Worm (Caenorhabditis elegans) whole organism, L1 larva: ENCODE measurements around the gene mppb-1.

ENCODE experiments used
- C04F5.9 ChIP-seq: sonication (generic microtip); optimal IDR thresholded peaks from 2 replicates; lab custom pipeline; 2016; ENCODE audit warnings: missing genetic modification characterization, missing compliant biosample characterization
- C16A3.4 ChIP-seq: fragments of 150-350 bp; optimal IDR thresholded peaks from 2 replicates; lab custom pipeline; 2014; ENCODE audit warnings: missing biosample characterization, missing genetic modification characterization
- C34B4.2 ChIP-seq: sonication (generic microtip); optimal IDR thresholded peaks from 2 replicates; lab custom pipeline; 2017; ENCODE audit warnings: mild to moderate bottlenecking, missing genetic modification characterization, missing compliant biosample characterization
- Y116A8C.19 ChIP-seq: sonication (generic microtip); optimal IDR thresholded peaks from 2 replicates; lab custom pipeline; 2016; ENCODE audit warnings: missing compliant biosample characterization, missing genetic modification characterization, borderline replicate concordance
- aha-1 ChIP-seq: fragments of 150-350 bp; optimal IDR thresholded peaks from 2 replicates; lab custom pipeline; 2014; ENCODE audit warnings: missing biosample characterization, missing genetic modification characterization
- blmp-1 ChIP-seq: fragments of 150-350 bp; optimal IDR thresholded peaks from 2 replicates; lab custom pipeline; 2014; ENCODE audit warnings: missing biosample characterization, missing genetic modification characterization
- ceh-82 ChIP-seq, 3 experiments: fragments of 150-350 bp in 1 of 3; sonication (generic microtip) in 2 of 3; optimal IDR thresholded peaks; 2 replicates each; lab custom pipeline; 2014 to 2017; ENCODE audit warnings: missing biosample characterization in 3 of 3, missing genetic modification characterization in 3 of 3
- ceh-88 ChIP-seq: fragments of 200-800 bp; sonication (Bioruptor generic); IDR thresholded peaks from 2 replicates; pipeline ENCODE4 v1.3.6; 2022; ENCODE audit warnings: missing genetic modification characterization, missing compliant biosample characterization
- ceh-90 ChIP-seq: sonication (generic microtip); optimal IDR thresholded peaks from 2 replicates; lab custom pipeline; 2016; ENCODE audit warnings: missing genetic modification characterization, missing compliant biosample characterization
- efl-1 ChIP-seq, 4 experiments: fragments of 150-350 bp; optimal IDR thresholded peaks in 3 of 4; peaks in 1 of 4; 1 replicate in 1 of 4; 2 replicates in 3 of 4; lab custom pipeline; 2014; ENCODE audit warnings: missing biosample characterization in 2 of 4, missing genetic modification characterization in 2 of 4, missing genetic modification reagents in 2 of 4
- egl-27 ChIP-seq, 2 experiments: fragments of 150-350 bp in 1 of 2; sonication (generic microtip); optimal IDR thresholded peaks; 3 replicates each; lab custom pipeline; 2017 to 2018; ENCODE audit warnings: missing biosample characterization in 2 of 2, missing genetic modification characterization in 2 of 2, missing genetic modification reagents in 2 of 2
- fkh-10 ChIP-seq: sonication (generic microtip); optimal IDR thresholded peaks from 2 replicates; lab custom pipeline; 2017; ENCODE audit warnings: missing biosample characterization, missing genetic modification reagents, missing genetic modification characterization
- fkh-4 ChIP-seq: sonication (generic microtip); optimal IDR thresholded peaks from 2 replicates; lab custom pipeline; 2016; ENCODE audit warnings: missing compliant biosample characterization, missing genetic modification characterization, borderline replicate concordance
- fos-1 ChIP-seq: fragments of 150-350 bp; optimal IDR thresholded peaks from 2 replicates; lab custom pipeline; 2014; ENCODE audit warnings: missing biosample characterization, missing genetic modification characterization
- grh-1 ChIP-seq: fragments of 200-800 bp; sonication (Bioruptor generic); IDR thresholded peaks from 2 replicates; pipeline ENCODE4 v1.3.6; 2022; ENCODE audit warnings: missing genetic modification reagents, missing genetic modification characterization, missing compliant biosample characterization
- hlh-4 ChIP-seq: sonication (generic microtip); optimal IDR thresholded peaks from 2 replicates; lab custom pipeline; 2016; ENCODE audit warnings: mild to moderate bottlenecking, missing genetic modification characterization, missing compliant biosample characterization
- hpl-2 ChIP-seq: fragments of 150-350 bp; optimal IDR thresholded peaks from 2 replicates; lab custom pipeline; 2014; ENCODE audit warnings: missing biosample characterization, missing genetic modification reagents, missing genetic modification characterization
- lin-14 ChIP-seq: fragments of 200-800 bp; sonication (Bioruptor generic); optimal IDR thresholded peaks from 2 replicates; lab custom pipeline; 2018; ENCODE audit warnings: mild to moderate bottlenecking, missing genetic modification characterization, moderate library complexity, missing compliant biosample characterization
- lsy-2 ChIP-seq, 2 experiments: fragments of 150-350 bp; optimal IDR thresholded peaks; 2 replicates each; lab custom pipeline; 2014; ENCODE audit warnings: missing biosample characterization in 2 of 2, missing genetic modification characterization in 2 of 2
- mdl-1 ChIP-seq, 2 experiments: fragments of 150-350 bp; optimal IDR thresholded peaks; 2 replicates each; lab custom pipeline; 2014 to 2017; ENCODE audit warnings: missing biosample characterization in 2 of 2, missing genetic modification characterization in 2 of 2, inconsistent platforms in 1 of 2
- mep-1 ChIP-seq: fragments of 150-350 bp; optimal IDR thresholded peaks from 2 replicates; lab custom pipeline; 2014; ENCODE audit warnings: missing biosample characterization, missing genetic modification characterization
- nhr-11 ChIP-seq: fragments of 150-350 bp; optimal IDR thresholded peaks from 2 replicates; lab custom pipeline; 2014; ENCODE audit warnings: missing biosample characterization, missing genetic modification characterization
- nhr-12 ChIP-seq: sonication (generic microtip); optimal IDR thresholded peaks from 2 replicates; lab custom pipeline; 2017; ENCODE audit warnings: missing biosample characterization, missing genetic modification characterization
- nhr-20 ChIP-seq: sonication (generic microtip); optimal IDR thresholded peaks from 2 replicates; lab custom pipeline; 2016; ENCODE audit warnings: mild to moderate bottlenecking, missing genetic modification characterization, missing compliant biosample characterization
- nhr-71 ChIP-seq: sonication (generic microtip); optimal IDR thresholded peaks from 2 replicates; lab custom pipeline; 2016; ENCODE audit warnings: mild to moderate bottlenecking, missing genetic modification characterization, moderate library complexity, missing compliant biosample characterization
- nhr-77 ChIP-seq: fragments of 150-350 bp; optimal IDR thresholded peaks from 2 replicates; lab custom pipeline; 2014; ENCODE audit warnings: missing biosample characterization, missing genetic modification characterization
- nhr-90 ChIP-seq: sonication (generic microtip); optimal IDR thresholded peaks from 2 replicates; lab custom pipeline; 2016; ENCODE audit warnings: mild to moderate bottlenecking, missing genetic modification characterization, missing compliant biosample characterization; ENCODE audit not compliant: poor library complexity
- pax-3 ChIP-seq: fragments of 200-800 bp; sonication (Bioruptor generic); optimal IDR thresholded peaks from 2 replicates; lab custom pipeline; 2018; ENCODE audit warnings: mild to moderate bottlenecking, missing genetic modification characterization, moderate library complexity, missing compliant biosample characterization
- pqm-1 ChIP-seq: sonication (generic microtip); optimal IDR thresholded peaks from 3 replicates; lab custom pipeline; 2017; ENCODE audit warnings: missing biosample characterization, missing genetic modification characterization
- rnt-1 ChIP-seq: sonication (generic microtip); optimal IDR thresholded peaks from 2 replicates; lab custom pipeline; 2016; ENCODE audit warnings: mild to moderate bottlenecking, missing genetic modification characterization, moderate library complexity, missing compliant biosample characterization
- skn-1 ChIP-seq: fragments of 150-350 bp; optimal IDR thresholded peaks from 2 replicates; lab custom pipeline; 2014; ENCODE audit warnings: missing biosample characterization, missing genetic modification characterization
- snpc-4 ChIP-seq: fragments of 150-350 bp; optimal IDR thresholded peaks from 2 replicates; lab custom pipeline; 2014; ENCODE audit warnings: missing biosample characterization, missing genetic modification characterization
- sup-37 ChIP-seq: fragments of 200-800 bp; sonication (Bioruptor generic); optimal IDR thresholded peaks from 2 replicates; lab custom pipeline; 2018; ENCODE audit warnings: mild to moderate bottlenecking, missing genetic modification characterization, missing compliant biosample characterization
- swsn-7 ChIP-seq: sonication (generic microtip); optimal IDR thresholded peaks from 2 replicates; lab custom pipeline; 2016; ENCODE audit warnings: missing genetic modification characterization, missing compliant biosample characterization
- xbp-1 ChIP-seq: sonication (generic microtip); optimal IDR thresholded peaks from 2 replicates; lab custom pipeline; 2016; ENCODE audit warnings: missing genetic modification characterization, missing compliant biosample characterization
- ztf-11 ChIP-seq, 2 experiments: sonication (generic microtip); optimal IDR thresholded peaks; 2 replicates each; lab custom pipeline; 2016 to 2017; ENCODE audit warnings: missing genetic modification characterization in 2 of 2, missing biosample characterization in 1 of 2, missing compliant biosample characterization in 1 of 2

Gene mppb-1

ce11 chrIV:9034340-9034739 lies 40.1 kb upstream of the mppb-1 start, which contains the start of gene C53D6.10:
Gene C53D6.10, minus strand, starts transcription at chrIV:9034440.
- TF ChIP-seq C34B4.2 (tag; lab: Kevin White, UChicago) (no peak), lsy-2 (tag; optimal IDR thresholded peaks at IDR 0.05; lab: Kevin White, UChicago) (no peak), C16A3.4 (tag; lab: Kevin White, UChicago) (no peak), mep-1 (no peak), snpc-4 (tag; lab: Kevin White, UChicago) (no peak), hpl-2 (GFP tag; lab: Kevin White, UChicago) (no peak), nhr-71 (tag; lab: Kevin White, UChicago) (no peak), pqm-1 (tag; lab: Kevin White, UChicago) (no peak), aha-1 (tag; lab: Kevin White, UChicago) (no peak), ztf-11 (tag; optimal IDR thresholded peaks at IDR 0.05; lab: Kevin White, UChicago) (no peak), ceh-88 (no peak), efl-1 (optimal IDR thresholded peaks at IDR 0.05; lab: Kevin White, UChicago) (no peak), efl-1 (GFP tag; optimal IDR thresholded peaks at IDR 0.05 in 1 of 2; lab: Kevin White, UChicago) (no peak), mdl-1 (tag; optimal IDR thresholded peaks at IDR 0.05; lab: Kevin White, UChicago) (no peak), nhr-90 (tag; lab: Kevin White, UChicago) (no peak)

DNA sequence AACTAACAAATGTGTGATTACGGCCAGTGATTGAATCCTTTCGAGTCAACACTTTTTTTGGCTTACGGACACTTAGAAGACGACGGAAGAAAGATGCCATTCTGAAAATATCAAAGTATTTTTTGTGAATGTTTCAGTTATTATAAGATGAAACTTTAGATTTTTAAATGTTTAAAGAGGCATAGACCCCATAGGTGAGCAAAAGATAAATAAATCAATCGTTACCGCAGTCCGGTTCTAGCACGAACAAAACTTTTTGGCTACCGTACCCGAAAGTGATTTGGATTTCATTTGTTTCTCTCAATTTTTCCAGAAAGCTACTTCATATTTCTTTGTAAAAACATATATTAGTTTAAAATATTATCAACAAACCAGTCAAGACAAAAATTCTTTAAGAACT lies 37.4 kb upstream of the mppb-1 start, which contains the start of gene C53D6.7:
TSS of gene C53D6.7 (minus strand) at position 101 of the 400 bp plus-strand sequence.
- TF ChIP-seq C04F5.9 (tag; lab: Kevin White, UChicago) (no peak), pax-3 (tag; lab: Kevin White, UChicago) (no peak), egl-27 (tag; optimal IDR thresholded peaks at IDR 0.05; lab: Kevin White, UChicago) (no peak), ceh-82 (tag; optimal IDR thresholded peaks at IDR 0.05; lab: Kevin White, UChicago) (no peak), sup-37 (GFP tag; lab: Kevin White, UChicago) (no peak), grh-1 (no peak), hlh-4 (no peak)

ce11 chrIV:9040393-9040792 lies 34.1 kb upstream of the mppb-1 start, which contains the start of gene Y73F4A.3:
Gene Y73F4A.3, minus strand, starts transcription at chrIV:9040493.
- no peak for TF ChIP-seq ceh-82 (tag; optimal IDR thresholded peaks at IDR 0.05; lab: Kevin White, UChicago)
- no peak for TF ChIP-seq xbp-1
- no peak for TF ChIP-seq egl-27 (tag; optimal IDR thresholded peaks at IDR 0.05; lab: Kevin White, UChicago)
- TF ChIP-seq skn-1 (tag; lab: Kevin White, UChicago): no peak
- TF ChIP-seq ceh-90 (tag; lab: Kevin White, UChicago): no peak
- TF ChIP-seq nhr-77: no peak
- TF ChIP-seq nhr-90 (tag; lab: Kevin White, UChicago): no peak
- TF ChIP-seq blmp-1 (tag; lab: Kevin White, UChicago): no peak
- TF ChIP-seq fkh-10 (GFP tag; lab: Kevin White, UChicago): no peak
- TF ChIP-seq nhr-20 (tag; lab: Kevin White, UChicago): no peak
- no peak for TF ChIP-seq fos-1 (tag; lab: Kevin White, UChicago)
- TF ChIP-seq fkh-4: no peak
- TF ChIP-seq nhr-11 (tag; lab: Kevin White, UChicago): no peak
- no peak for TF ChIP-seq ztf-11 (tag; optimal IDR thresholded peaks at IDR 0.05; lab: Kevin White, UChicago)
- no peak for TF ChIP-seq swsn-7 (tag; lab: Kevin White, UChicago)
- TF ChIP-seq nhr-12 (tag; lab: Kevin White, UChicago): no peak
- TF ChIP-seq Y116A8C.19 (tag; lab: Kevin White, UChicago): no peak

- TF ChIP-seq nhr-77: peak; percentile 70
- peak; percentile 4 for TF ChIP-seq lin-14 (GFP tag; lab: Kevin White, UChicago)
- peak; percentile 12 for TF ChIP-seq nhr-20 (tag; lab: Kevin White, UChicago)
- no peak for TF ChIP-seq skn-1 (tag; lab: Kevin White, UChicago)
- no peak for TF ChIP-seq rnt-1 (tag; lab: Kevin White, UChicago)
- no peak for TF ChIP-seq efl-1 (optimal IDR thresholded peaks at IDR 0.05; lab: Kevin White, UChicago)
- peak in 1 of 2 experiments; percentile 3 for TF ChIP-seq efl-1 (GFP tag; optimal IDR thresholded peaks at IDR 0.05 in 1 of 2; lab: Kevin White, UChicago)
- TF ChIP-seq mdl-1 (tag; optimal IDR thresholded peaks at IDR 0.05; lab: Kevin White, UChicago): peak in 1 of 2 experiments; percentile 30
Observed at ce11 chrIV:9043224-9043623, 31.2 kb upstream of the mppb-1 start, which contains the start of gene Y73F4A.2. Gene Y73F4A.2, minus strand, starts transcription at chrIV:9043347.
